Worm (Caenorhabditis elegans) whole organism, L4 larva: Measurements from ENCODE around the gene tmed-10.
"Not testable (repeated sequence)": the region's sequence is repeated elsewhere in the genome, so short reads cannot be mapped to it uniquely, and the experiment has no call there.

ENCODE experiments used
- F49E8.2 ChIP-seq: sonication (generic microtip); optimal IDR thresholded peaks from 2 replicates; lab custom pipeline; 2016; ENCODE audit warnings: missing compliant biosample characterization, mild to moderate bottlenecking, missing genetic modification characterization, borderline replicate concordance
- aha-1 ChIP-seq: fragments of 150-350 bp; peaks from one replicate; lab custom pipeline; 2014; ENCODE audit warnings: missing biosample characterization, missing genetic modification characterization
- ces-1 ChIP-seq: fragments of 150-350 bp; sonication (generic microtip); optimal IDR thresholded peaks from 4 replicates; lab custom pipeline; 2014; ENCODE audit warnings: missing biosample characterization, missing genetic modification reagents, missing genetic modification characterization
- cey-2 ChIP-seq: sonication (generic microtip); optimal IDR thresholded peaks from 3 replicates; lab custom pipeline; 2017; ENCODE audit warnings: missing genetic modification characterization, mild to moderate bottlenecking, missing compliant biosample characterization, antibody characterized with exemption, borderline replicate concordance; ENCODE audit not compliant: insufficient read depth
- hlh-30 ChIP-seq: sonication (generic microtip); optimal IDR thresholded peaks from 2 replicates; lab custom pipeline; 2017; ENCODE audit warnings: antibody characterized with exemption, mild to moderate bottlenecking, missing genetic modification characterization, missing compliant biosample characterization; ENCODE audit not compliant: insufficient read depth
- lim-7 ChIP-seq: fragments of 200-800 bp; sonication (Bioruptor generic); IDR thresholded peaks from 2 replicates; pipeline ENCODE4 v1.3.6; 2022; ENCODE audit warnings: missing genetic modification characterization, missing compliant biosample characterization
- madf-5 ChIP-seq, 2 experiments: fragments of 200-800 bp; sonication (Bioruptor generic); IDR thresholded peaks; 2 replicates each; pipeline ENCODE4 v1.3.6; 2022; ENCODE audit warnings: missing compliant biosample characterization in 2 of 2, missing genetic modification characterization in 2 of 2
- mdl-1 ChIP-seq, 2 experiments: fragments of 150-350 bp in 1 of 2; sonication (generic microtip) in 1 of 2; optimal IDR thresholded peaks; 2 replicates each; lab custom pipeline; 2014 to 2017; ENCODE audit warnings: missing biosample characterization in 2 of 2, missing genetic modification characterization in 2 of 2
- mxl-3 ChIP-seq: fragments of 200-800 bp; sonication (Bioruptor generic); optimal IDR thresholded peaks from 2 replicates; lab custom pipeline; 2018; ENCODE audit warnings: mild to moderate bottlenecking, missing genetic modification characterization, missing compliant biosample characterization
- nhr-28 ChIP-seq: fragments of 150-350 bp; optimal IDR thresholded peaks from 2 replicates; lab custom pipeline; 2014; ENCODE audit warnings: missing biosample characterization, missing genetic modification characterization
- saeg-2 ChIP-seq: fragments of 200-800 bp; sonication (Bioruptor generic); IDR thresholded peaks from 2 replicates; pipeline ENCODE4 v1.3.6; 2022; ENCODE audit warnings: missing genetic modification reagents, missing genetic modification characterization, missing compliant biosample characterization
- spr-3 ChIP-seq: fragments of 200-800 bp; sonication (Bioruptor generic); optimal IDR thresholded peaks from 2 replicates; lab custom pipeline; 2018; ENCODE audit warnings: mild to moderate bottlenecking, missing genetic modification characterization, missing compliant biosample characterization
- unc-130 ChIP-seq: sonication (generic microtip); optimal IDR thresholded peaks from 2 replicates; lab custom pipeline; 2016; ENCODE audit warnings: missing genetic modification reagents, missing genetic modification characterization, missing compliant biosample characterization
- unc-62 ChIP-seq, 3 experiments: fragments of 150-350 bp in 1 of 3; sonication (generic microtip); optimal IDR thresholded peaks in 2 of 3; peaks in 1 of 3; 1 replicate in 1 of 3; 2 replicates in 2 of 3; lab custom pipeline; 2014 to 2017; ENCODE audit warnings: missing biosample characterization in 3 of 3, missing genetic modification characterization in 3 of 3, missing genetic modification reagents in 3 of 3, missing genotype in 1 of 3
- vab-7 ChIP-seq: fragments of 200-800 bp; sonication (Bioruptor generic); IDR thresholded peaks from 2 replicates; pipeline ENCODE4 v1.3.6; 2022; ENCODE audit warnings: missing genetic modification reagents, missing genetic modification characterization, missing compliant biosample characterization
- zfp-3 ChIP-seq: fragments of 200-800 bp; sonication (Bioruptor generic); conservative IDR thresholded peaks from 2 replicates; pipeline ENCODE4 v1.3.6; 2022; ENCODE audit warnings: missing genetic modification reagents, missing genetic modification characterization, missing compliant biosample characterization

tmed-10 gene

DNA sequence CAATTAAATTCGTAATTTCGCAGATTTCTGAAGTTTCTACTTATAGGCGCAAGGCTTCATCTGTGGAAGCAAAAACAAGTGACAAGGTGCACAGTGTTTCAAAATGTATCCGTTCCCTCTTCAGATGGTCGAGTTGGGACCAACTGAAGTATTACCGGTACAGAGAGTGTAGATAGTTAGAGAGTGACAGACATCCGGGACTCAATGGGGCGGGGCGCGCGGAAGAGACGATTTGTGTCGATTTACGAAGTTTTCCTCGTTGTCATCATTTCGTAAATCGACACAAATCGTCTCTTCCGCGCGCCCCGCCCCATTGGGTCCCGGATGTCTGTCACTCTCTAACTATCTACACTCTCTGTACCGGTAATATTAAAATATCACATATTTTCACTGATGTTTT, 40.6 kb downstream of the tmed-10 start, which contains the start of gene C03E10.3:
TSS of gene C03E10.3 (plus strand) at position 301 of the 400 bp plus-strand sequence.
- not testable (repeated sequence) for TF ChIP-seq spr-3 (GFP tag; lab: Kevin White, UChicago); madf-5 (GFP tag; IDR thresholded peaks at IDR 0.05; lab: Robert Waterston, UW); cey-2

DNA sequence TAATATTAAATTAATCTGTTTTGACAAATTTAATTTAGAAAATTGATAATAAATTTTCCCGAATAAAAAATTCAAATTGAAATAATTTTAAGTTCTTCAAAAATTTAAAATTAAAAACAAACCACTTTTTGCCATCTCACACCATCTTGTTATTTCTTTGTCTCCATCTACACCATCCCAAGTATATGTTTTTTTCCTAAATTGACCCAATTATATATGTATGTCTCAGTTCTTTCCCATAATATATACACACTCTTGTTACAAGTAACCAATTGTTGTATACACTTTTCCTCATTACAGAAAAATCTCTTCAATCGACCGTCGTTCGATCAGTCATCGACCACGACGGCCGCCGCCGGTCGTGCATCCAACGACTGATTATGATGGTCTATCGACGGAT, 44.5 kb downstream of the tmed-10 start, which contains the start of gene gly-20:
TSS of gene gly-20 (plus strand) at position 301 of the 400 bp plus-strand sequence.
- TF ChIP-seq saeg-2 (no peak), hlh-30 (tag; lab: Kevin White, UChicago) (no peak), ces-1 (no peak), vab-7 (GFP tag; lab: Robert Waterston, UW) (no peak)

DNA sequence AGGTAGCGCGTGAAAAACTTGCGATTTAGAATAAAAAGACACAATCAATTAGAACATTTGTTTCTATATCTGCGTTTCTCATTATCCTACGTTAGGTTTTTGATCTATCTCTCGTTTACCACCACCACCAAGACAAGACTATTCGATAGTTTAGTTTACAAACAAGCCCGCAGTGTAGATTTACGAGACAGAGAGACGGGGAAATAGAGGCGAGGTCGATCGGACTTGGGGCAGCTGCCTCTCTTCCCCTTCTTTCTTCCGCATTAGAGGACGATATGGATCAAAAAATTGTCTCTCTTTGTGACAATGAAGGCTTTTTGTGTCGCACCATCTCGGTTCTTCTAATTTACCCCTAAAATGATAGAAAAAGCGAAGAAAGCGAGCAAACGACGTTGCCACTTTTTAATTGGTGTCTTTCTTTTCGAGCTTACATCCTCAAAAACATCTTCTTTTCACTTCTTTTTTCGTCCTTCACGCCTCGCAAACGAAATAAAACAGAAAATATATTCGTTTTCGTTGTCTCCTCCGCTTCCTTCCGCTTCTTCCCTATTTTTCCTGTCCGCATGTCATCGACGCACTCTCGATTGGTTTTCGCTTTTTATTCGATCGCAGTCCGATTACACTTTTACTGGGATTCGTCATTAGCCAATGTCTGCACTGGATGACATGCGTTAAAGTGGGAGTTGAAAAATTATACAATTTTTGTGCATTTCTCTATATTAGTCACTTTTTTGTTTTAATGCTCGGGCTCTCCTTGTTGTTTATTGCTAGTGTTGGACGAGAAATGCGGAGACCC, 45.2 kb downstream of the tmed-10 start:
- TF ChIP-seq unc-62 (GFP tag; optimal IDR thresholded peaks at IDR 0.05 in 1 of 2; lab: Kevin White, UChicago) (peak in 1 of 2 experiments; percentile 90), unc-62 (tag; optimal IDR thresholded peaks at IDR 0.05; lab: Kevin White, UChicago) (no peak), aha-1 (tag; lab: Kevin White, UChicago) (peak; percentile 92), mxl-3 (GFP tag; lab: Kevin White, UChicago) (peak; percentile 45), nhr-28 (peak; percentile 27), mdl-1 (tag; optimal IDR thresholded peaks at IDR 0.05; lab: Kevin White, UChicago) (peak in 1 of 2 experiments; percentile 9), zfp-3 (GFP tag; lab: Robert Waterston, UW) (no peak), unc-130 (GFP tag; lab: Kevin White, UChicago) (no peak)

DNA sequence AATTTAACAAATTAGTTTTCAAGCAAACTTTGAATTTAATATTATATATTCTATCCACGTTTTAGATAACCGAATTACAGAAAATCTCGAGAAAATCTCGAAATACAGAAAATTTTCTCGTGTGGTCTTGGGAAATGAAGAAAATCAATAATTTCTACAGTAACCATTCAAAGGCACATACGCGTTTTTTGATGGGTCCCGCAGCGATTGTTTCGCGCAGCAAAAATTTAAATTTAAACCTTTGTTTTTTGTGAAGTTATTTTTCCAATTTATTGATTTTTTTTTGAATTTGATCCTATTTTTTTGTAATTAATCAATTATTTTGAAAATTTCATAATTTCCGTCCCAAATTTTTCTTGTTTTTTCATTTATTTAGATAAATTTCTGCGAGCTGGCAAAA, 47.2 kb downstream of the tmed-10 start:
- TF ChIP-seq F49E8.2 (tag; lab: Kevin White, UChicago): peak; percentile 37
- no peak for TF ChIP-seq mxl-3 (GFP tag; lab: Kevin White, UChicago)
- no peak for TF ChIP-seq lim-7 (GFP tag; lab: Robert Waterston, UW)
